Fruit fly (Drosophila melanogaster): ENCODE measurements around the gene Eh.

DNA sequence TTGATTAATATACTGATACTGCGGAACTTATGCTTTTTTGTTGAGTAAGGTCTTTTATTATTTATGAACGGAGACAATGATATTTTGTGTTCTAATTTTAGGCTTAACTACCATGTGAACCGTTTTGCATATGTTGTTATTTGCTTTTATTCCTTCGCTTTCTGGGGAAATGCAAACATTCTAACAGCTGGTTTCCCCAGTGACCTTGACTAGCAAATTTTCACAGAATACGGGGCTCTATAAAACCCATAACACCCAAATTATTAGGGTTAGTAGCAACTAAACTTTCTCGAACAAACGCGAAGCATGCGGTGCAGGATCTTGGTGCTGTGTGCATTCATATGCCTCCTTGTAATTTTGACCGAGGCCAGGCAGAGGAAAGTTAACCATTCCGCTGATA is 41.1 kb downstream of the Eh start, which contains the start of gene CG17283:
- TF ChIP-seq Pif1A (GFP tag; optimal IDR thresholded peaks at IDR 0.05), result no peak
- no peak for TF ChIP-seq CG34367 (tag; optimal IDR thresholded peaks at IDR 0.05)
- TF ChIP-seq CG15710 (tag; optimal IDR thresholded peaks at IDR 0.05), result no peak
- TF ChIP-seq CG32121 (GFP tag; IDR thresholded peaks at IDR 0.05), result no peak
- no peak for TF ChIP-seq CG8301 (tag; optimal IDR thresholded peaks at IDR 0.05)
- no peak for TF ChIP-seq CG14655 (GFP tag; optimal IDR thresholded peaks at IDR 0.05)
- no peak for TF ChIP-seq CG4496 (GFP tag; IDR thresholded peaks at IDR 0.05)
- no peak for TF ChIP-seq D1 (tag; optimal IDR thresholded peaks at IDR 0.05)
- no peak for TF ChIP-seq fd96Ca (GFP tag; IDR thresholded peaks at IDR 0.05)
- no peak for TF ChIP-seq CG17806 (tag; optimal IDR thresholded peaks at IDR 0.05)
- TF ChIP-seq CG13204 (GFP tag; optimal IDR thresholded peaks at IDR 0.05), result no peak
- TF ChIP-seq CG9948 (tag; optimal IDR thresholded peaks at IDR 0.05), result no peak
- no peak for TF ChIP-seq Pif1B (GFP tag; optimal IDR thresholded peaks at IDR 0.05)
